Worm (Caenorhabditis elegans) whole organism, L3 larva: ENCODE results near the gene Y82E9BR.5.

Source experiments
- jun-1 ChIP-seq: fragments of 150-350 bp; optimal IDR thresholded peaks from 2 replicates; lab custom pipeline; 2014; ENCODE audit warnings: missing biosample characterization, missing genetic modification reagents, missing genetic modification characterization
- nhr-237 ChIP-seq: fragments of 150-350 bp; optimal IDR thresholded peaks from 2 replicates; lab custom pipeline; 2014; ENCODE audit warnings: missing biosample characterization, missing genetic modification characterization

DNA sequence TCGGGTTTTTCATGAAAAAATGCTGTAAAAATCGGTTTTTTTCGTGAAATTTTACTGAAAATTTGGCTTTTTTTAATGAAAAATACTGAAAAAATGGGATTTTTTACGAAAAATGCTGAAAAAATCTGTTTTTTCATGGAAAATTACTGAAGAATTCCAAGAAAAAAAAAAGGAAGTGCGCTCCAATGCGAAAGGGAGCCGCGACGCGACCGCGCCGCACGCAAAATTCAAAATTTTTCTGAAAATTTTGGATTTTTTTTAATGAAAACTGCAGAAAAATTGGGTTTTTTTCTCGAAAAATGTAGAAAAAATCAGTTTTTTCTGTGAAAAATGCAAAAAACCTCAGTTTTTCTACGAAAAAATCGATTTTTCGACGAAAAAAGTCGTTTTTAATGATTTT lies 32.4 kb downstream of the Y82E9BR.5 start:
- no peak for TF ChIP-seq jun-1 (tag; lab: Kevin White, UChicago)
- TF ChIP-seq nhr-237 (tag; lab: Kevin White, UChicago), result no peak
